Fruit fly (Drosophila melanogaster): ENCODE results near the gene Nmt.

DNA sequence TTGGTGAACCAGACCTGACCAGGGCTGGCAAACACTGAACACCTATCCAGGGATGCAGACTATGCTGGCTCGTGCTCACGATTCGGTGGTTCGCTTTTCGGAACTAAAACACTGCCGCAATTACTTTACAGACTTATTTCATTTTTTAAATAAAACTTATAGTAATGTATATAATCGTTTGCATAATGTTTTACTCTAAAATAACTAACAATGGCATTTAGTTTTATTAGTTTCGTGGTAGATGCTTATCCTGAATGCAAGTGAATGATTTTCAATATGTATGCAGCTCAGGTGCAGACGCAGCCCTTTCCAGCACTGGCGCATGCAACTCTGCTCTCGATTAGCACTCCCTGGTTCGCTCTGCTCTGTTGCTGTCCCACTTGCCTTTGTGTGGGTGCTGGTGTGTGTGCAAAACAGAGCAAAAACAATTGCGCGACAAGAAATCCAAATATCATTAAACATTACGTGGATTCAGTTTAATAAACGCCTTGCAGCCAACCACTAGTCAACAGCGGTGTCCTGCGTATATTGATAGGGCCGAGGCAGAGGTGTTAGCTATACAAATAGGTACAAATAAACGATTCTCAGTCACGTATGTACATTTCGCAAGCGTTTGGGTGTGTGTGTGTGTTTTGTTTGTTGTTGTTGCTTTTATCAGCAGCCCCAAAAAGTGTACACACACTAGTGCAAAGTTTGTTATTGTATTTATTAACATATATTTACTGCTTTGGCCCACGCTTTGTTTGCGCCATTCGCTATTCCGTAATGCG is 8.6 kb upstream of the Nmt start, which contains the start of the genes ERR and Atg18a:
- TF ChIP-seq pan (optimal IDR thresholded peaks at IDR 0.05) (no peak), usp (GFP tag; optimal IDR thresholded peaks at IDR 0.05) (no peak), psq (optimal IDR thresholded peaks at IDR 0.05) (no peak), Dll (optimal IDR thresholded peaks at IDR 0.05) (no peak), EcR (GFP tag; optimal IDR thresholded peaks at IDR 0.05) (no peak), CG8478 (optimal IDR thresholded peaks at IDR 0.05) (no peak)
